Worm (Caenorhabditis elegans): ENCODE results near the gene ZK899.3.
A peak's percentile ranks its signal among the peaks of the same experiment; 100 is the strongest.
"Not testable (repeated sequence)": the region's sequence is repeated elsewhere in the genome, so short reads cannot be mapped to it uniquely, and the experiment has no call there.

ZK899.3 gene

ce11 chrX:9460834-9461233 is 7.9 kb downstream of the ZK899.3 start, which contains the start of gene ZK899.5:
Gene ZK899.5, minus strand, starts transcription at chrX:9460934.
- not testable (repeated sequence) for TF ChIP-seq nhr-48 (tag; optimal IDR thresholded peaks at IDR 0.05); dmd-9 (GFP tag; IDR thresholded peaks at IDR 0.05); ceh-82 (tag; optimal IDR thresholded peaks at IDR 0.05)

DNA sequence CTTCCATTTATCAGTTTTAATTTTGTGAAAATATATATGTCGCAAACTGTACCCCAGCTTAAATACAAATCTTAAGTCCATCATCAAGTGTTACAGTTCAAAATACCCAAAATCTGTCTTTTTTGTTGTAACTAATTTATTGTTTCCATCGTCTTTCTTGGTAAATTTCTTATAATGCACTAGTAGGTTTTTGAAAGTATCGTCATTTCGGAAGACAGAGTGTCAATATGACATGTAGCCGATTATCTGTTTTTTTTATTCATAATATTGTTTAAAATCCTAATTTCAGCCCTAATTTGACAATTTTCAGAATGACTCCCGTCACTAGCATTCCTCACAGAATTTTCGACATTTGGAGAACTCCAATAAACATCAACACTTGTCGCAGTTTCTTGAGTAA is 10.1 kb downstream of the ZK899.3 start, which contains the start of gene ZK899.6:
Gene ZK899.6 (plus strand): TSS at position 301 of the 400 bp plus-strand sequence.
- TF ChIP-seq snpc-4 (tag; optimal IDR thresholded peaks at IDR 0.05); F10B5.3 (tag; optimal IDR thresholded peaks at IDR 0.05); saeg-2 (GFP tag; IDR thresholded peaks at IDR 0.05): not testable (repeated sequence)

ce11 chrX:9465722-9466132 is 12.8 kb downstream of the ZK899.3 start:
- TF ChIP-seq ZK337.2 (GFP tag; IDR thresholded peaks at IDR 0.05) (peak; percentile 74; the same call in 1 of the 2 replicates), nhr-76 (tag; optimal IDR thresholded peaks at IDR 0.05) (peak; percentile 85), zip-2 (tag; optimal IDR thresholded peaks at IDR 0.05) (peak; percentile 98), lin-39 (tag; optimal IDR thresholded peaks at IDR 0.05) (peak; percentile 95), madf-9 (GFP tag; conservative IDR thresholded peaks at IDR 0.05) (peak; percentile 98), F37D6.2 (tag; optimal IDR thresholded peaks at IDR 0.05) (peak; percentile 99), hlh-11 (tag; optimal IDR thresholded peaks at IDR 0.05) (peak; percentile 97), duxl-1 (tag; optimal IDR thresholded peaks at IDR 0.05; ENCODE audit: poor library complexity) (peak; percentile 99), hmg-1.1 (GFP tag; IDR thresholded peaks at IDR 0.05) (peak; percentile 100), lin-15B (tag; optimal IDR thresholded peaks at IDR 0.05) (peak; percentile 5), zip-11 (GFP tag; IDR thresholded peaks at IDR 0.05) (0 out of 2 replicates have a peak, but pooled peaks have one; percentile 44), skn-1 (tag; optimal IDR thresholded peaks at IDR 0.05) (peak; percentile 49), php-3 (GFP tag; IDR thresholded peaks at IDR 0.05) (peak; percentile 98), Y105C5A.15 (GFP tag; IDR thresholded peaks at IDR 0.05) (peak; percentile 72), hif-1 (tag; optimal IDR thresholded peaks at IDR 0.05) (peak; percentile 65 to 89), sdz-12 (GFP tag; optimal IDR thresholded peaks at IDR 0.05) (peak; percentile 1), lin-1 (GFP tag; IDR thresholded peaks at IDR 0.05) (peak; percentile 93), ceh-82 (tag; optimal IDR thresholded peaks at IDR 0.05) (peak; percentile 82), snpc-1.2 (GFP tag; IDR thresholded peaks at IDR 0.05) (peak; percentile 76), lsy-2 (tag; optimal IDR thresholded peaks at IDR 0.05) (peak; percentile 94 to 98), saeg-2 (GFP tag; IDR thresholded peaks at IDR 0.05) (peak; percentile 97), vab-7 (GFP tag; IDR thresholded peaks at IDR 0.05) (peak; percentile 98), daf-8 (GFP tag; IDR thresholded peaks at IDR 0.05) (0 out of 2 replicates have a peak, but pooled peaks have one; percentile 76), lin-13 (GFP tag; optimal IDR thresholded peaks at IDR 0.05) (peak; percentile 98), nhr-11 (tag; optimal IDR thresholded peaks at IDR 0.05) (peak; percentile 99), R02D3.7 (tag; optimal IDR thresholded peaks at IDR 0.05) (no peak), mdl-1 (tag; optimal IDR thresholded peaks at IDR 0.05) (peak; percentile 96), nhr-41 (GFP tag; IDR thresholded peaks at IDR 0.05) (peak; percentile 75), jun-1 (tag; optimal IDR thresholded peaks at IDR 0.05) (peak; percentile 99), unc-130 (GFP tag; optimal IDR thresholded peaks at IDR 0.05) (peak; percentile 1), fos-1 (tag; optimal IDR thresholded peaks at IDR 0.05) (peak; percentile 92), madf-5 (GFP tag; IDR thresholded peaks at IDR 0.05) (peak; percentile 75 to 95), set-16 (GFP tag; IDR thresholded peaks at IDR 0.05) (no peak), daf-12 (tag; optimal IDR thresholded peaks at IDR 0.05) (no peak), lim-7 (GFP tag; IDR thresholded peaks at IDR 0.05) (peak; percentile 41; the same call in 1 of the 2 replicates), T20F7.1 (GFP tag; optimal IDR thresholded peaks at IDR 0.05) (peak; percentile 93), ztf-11 (tag; optimal IDR thresholded peaks at IDR 0.05) (peak; percentile 80), F10B5.3 (tag; optimal IDR thresholded peaks at IDR 0.05) (peak; percentile 96), hlh-30 (tag; optimal IDR thresholded peaks at IDR 0.05; ENCODE audit: insufficient read depth) (peak; percentile 97), attf-4 (tag; optimal IDR thresholded peaks at IDR 0.05) (peak; percentile 61), spr-1 (tag; optimal IDR thresholded peaks at IDR 0.05) (peak; percentile 98), ces-1 (GFP tag; optimal IDR thresholded peaks at IDR 0.05) (peak; percentile 96), pha-4 (GFP tag; IDR thresholded peaks at IDR 0.05) (peak; percentile 97), pha-4 (tag; optimal IDR thresholded peaks at IDR 0.05) (peak; percentile 99)

Measured in whole organism, L4 larva.